Fruit fly (Drosophila melanogaster) whole organism, embryonic: ENCODE measurements around the gene CG8173.

ENCODE experiments used
- Bteb2 ChIP-seq: fragments of 200-800 bp; sonication (Bioruptor generic); optimal IDR thresholded peaks from 2 replicates; lab custom pipeline; 2016; ENCODE audit warnings: missing biosample characterization, missing genetic modification characterization
- CG10267 ChIP-seq: fragments of 200-800 bp; sonication (Bioruptor generic); optimal IDR thresholded peaks from 2 replicates; lab custom pipeline; 2018; ENCODE audit warnings: missing biosample characterization, mild to moderate bottlenecking, missing genetic modification characterization, moderate library complexity
- CG1233 ChIP-seq: fragments of 200-800 bp; sonication (Bioruptor generic); optimal IDR thresholded peaks from 4 replicates; lab custom pipeline; 2018; ENCODE audit warnings: missing biosample characterization, mild to moderate bottlenecking, missing genetic modification characterization
- CG13296 ChIP-seq: fragments of 200-800 bp; sonication (Bioruptor generic); optimal IDR thresholded peaks from 3 replicates; lab custom pipeline; 2018; ENCODE audit warnings: missing biosample characterization, mild to moderate bottlenecking, missing genetic modification characterization
- CG13894 ChIP-seq: fragments of 200-800 bp; sonication (Bioruptor generic); optimal IDR thresholded peaks from 3 replicates; lab custom pipeline; 2018; ENCODE audit warnings: missing biosample characterization, mild to moderate bottlenecking, missing genetic modification characterization, moderate library complexity
- CG14965 ChIP-seq: fragments of 200-800 bp; sonication (Bioruptor generic); optimal IDR thresholded peaks from 2 replicates; lab custom pipeline; 2016; ENCODE audit warnings: missing biosample characterization, missing genetic modification characterization, borderline replicate concordance
- CG1529 ChIP-seq: fragments of 200-800 bp; sonication (Bioruptor generic); optimal IDR thresholded peaks from 3 replicates; lab custom pipeline; 2018; ENCODE audit warnings: missing biosample characterization, missing genetic modification characterization
- CG16779 ChIP-seq: fragments of 200-800 bp; sonication (Bioruptor generic); IDR thresholded peaks from 2 replicates; pipeline ENCODE4 v1.3.6; 2022; ENCODE audit warnings: missing biosample characterization, missing genetic modification characterization
- CG17328 ChIP-seq: fragments of 200-800 bp; sonication (Bioruptor generic); IDR thresholded peaks from 2 replicates; pipeline ENCODE4 v1.3.6; 2022; ENCODE audit warnings: missing biosample characterization, missing genetic modification characterization
- CG18262 ChIP-seq: fragments of 200-800 bp; optimal IDR thresholded peaks from 3 replicates; lab custom pipeline; 2019; ENCODE audit warnings: missing biosample characterization, mild to moderate bottlenecking, missing genetic modification characterization, moderate library complexity
- CG2116 ChIP-seq: fragments of 200-800 bp; sonication (Bioruptor generic); optimal IDR thresholded peaks from 3 replicates; lab custom pipeline; 2018; ENCODE audit warnings: missing biosample characterization, mild to moderate bottlenecking, missing genetic modification characterization
- CG31441 ChIP-seq: fragments of 200-800 bp; sonication (Bioruptor generic); IDR thresholded peaks from 2 replicates; pipeline ENCODE4 v1.3.6; 2022; ENCODE audit warnings: missing biosample characterization, missing genetic modification characterization
- CG32532 ChIP-seq: fragments of 200-800 bp; sonication (Bioruptor generic); IDR thresholded peaks from 2 replicates; pipeline ENCODE4 v1.3.6; 2022; ENCODE audit warnings: missing biosample characterization, missing genetic modification characterization
- CG4328 ChIP-seq: fragments of 200-800 bp; sonication (Bioruptor generic); optimal IDR thresholded peaks from 3 replicates; lab custom pipeline; 2017; ENCODE audit warnings: missing biosample characterization, missing genetic modification reagents, missing genetic modification characterization
- CG4404 ChIP-seq: fragments of 200-800 bp; sonication (Bioruptor generic); IDR thresholded peaks from 2 replicates; pipeline ENCODE4 v1.3.6; 2022; ENCODE audit warnings: missing biosample characterization, missing genetic modification characterization
- CG4424 ChIP-seq: fragments of 200-800 bp; sonication (Bioruptor generic); optimal IDR thresholded peaks from 3 replicates; lab custom pipeline; 2016; ENCODE audit warnings: missing biosample characterization, missing genetic modification characterization
- CG4854 ChIP-seq: fragments of 200-800 bp; sonication (Bioruptor generic); optimal IDR thresholded peaks from 2 replicates; lab custom pipeline; 2016; ENCODE audit warnings: missing biosample characterization, missing genetic modification characterization, inconsistent platforms
- CG5245 ChIP-seq: fragments of 200-800 bp; sonication (Bioruptor generic); optimal IDR thresholded peaks from 3 replicates; lab custom pipeline; 2016; ENCODE audit warnings: missing biosample characterization, missing genetic modification characterization
- CG6272 ChIP-seq: fragments of 200-800 bp; sonication (Bioruptor generic); IDR thresholded peaks from 2 replicates; pipeline ENCODE4 v1.3.6; 2022; ENCODE audit warnings: missing biosample characterization, missing genetic modification characterization
- CG6654 ChIP-seq: fragments of 200-800 bp; sonication (Bioruptor generic); optimal IDR thresholded peaks from 2 replicates; lab custom pipeline; 2017; ENCODE audit warnings: missing biosample characterization, mild to moderate bottlenecking, missing genetic modification characterization
- CG6854 ChIP-seq: fragments of 200-800 bp; sonication (Bioruptor generic); optimal IDR thresholded peaks from 3 replicates; lab custom pipeline; 2017; ENCODE audit warnings: missing biosample characterization, mild to moderate bottlenecking, missing genetic modification characterization
- CG8765 ChIP-seq: fragments of 200-800 bp; sonication (Bioruptor generic); IDR thresholded peaks from 2 replicates; pipeline ENCODE4 v1.3.6; 2022; ENCODE audit warnings: missing biosample characterization, missing genetic modification characterization
- CG9609 ChIP-seq: fragments of 200-800 bp; sonication (Bioruptor generic); optimal IDR thresholded peaks from 3 replicates; lab custom pipeline; 2016; ENCODE audit warnings: missing biosample characterization, missing genetic modification characterization
- CG9797 ChIP-seq: fragments of 200-800 bp; sonication (Bioruptor generic); optimal IDR thresholded peaks from 3 replicates; lab custom pipeline; 2018; ENCODE audit warnings: missing biosample characterization, mild to moderate bottlenecking, missing genetic modification characterization
- Dfd ChIP-seq, 2 experiments: fragments of >200 bp; optimal IDR thresholded peaks; 2 replicates each; lab custom pipeline; 2017; ENCODE audit warnings: missing biosample characterization in 2 of 2, missing genetic modification characterization in 2 of 2
- E2f2 ChIP-seq: fragments of 200-800 bp; sonication (Bioruptor generic); IDR thresholded peaks from 2 replicates; pipeline ENCODE4 v1.3.6; 2022; ENCODE audit warnings: missing biosample characterization, missing genetic modification characterization
- H15 ChIP-seq: fragments of 200-800 bp; sonication (Bioruptor generic); IDR thresholded peaks from 3 replicates; pipeline ENCODE4 v1.3.6; 2022; ENCODE audit warnings: missing biosample characterization, missing genetic modification characterization
- H2.0 ChIP-seq: fragments of 200-800 bp; sonication (Bioruptor generic); IDR thresholded peaks from 2 replicates; pipeline ENCODE4 v1.3.6; 2022; ENCODE audit warnings: missing biosample characterization, missing genetic modification characterization
- HLH4C ChIP-seq: fragments of 200-800 bp; sonication (Bioruptor generic); IDR thresholded peaks from 3 replicates; pipeline ENCODE4 v1.3.6; 2022; ENCODE audit warnings: missing biosample characterization, missing genetic modification characterization; ENCODE audit not compliant: partially characterized antibody
- HLH54F ChIP-seq: fragments of 200-800 bp; sonication (Bioruptor generic); optimal IDR thresholded peaks from 3 replicates; lab custom pipeline; 2016; ENCODE audit warnings: missing biosample characterization, missing genetic modification characterization
- Hr39 ChIP-seq: fragments of >200 bp; optimal IDR thresholded peaks from 2 replicates; lab custom pipeline; 2017
- Kr ChIP-seq: fragments of 200-800 bp; sonication (Bioruptor generic); optimal IDR thresholded peaks from 2 replicates; lab custom pipeline; 2017; ENCODE audit warnings: missing biosample characterization, mild to moderate bottlenecking, missing genetic modification characterization
- Poxn ChIP-seq: fragments of 200-800 bp; sonication (Bioruptor generic); IDR thresholded peaks from 2 replicates; pipeline ENCODE4 v1.3.6; 2022; ENCODE audit warnings: missing biosample characterization, missing genetic modification characterization
- Six4 ChIP-seq: fragments of 200-800 bp; sonication (Bioruptor generic); optimal IDR thresholded peaks from 2 replicates; lab custom pipeline; 2016; ENCODE audit warnings: missing biosample characterization, missing genetic modification characterization
- Sry-β ChIP-seq: fragments of 200-800 bp; sonication (Bioruptor generic); optimal IDR thresholded peaks from 2 replicates; lab custom pipeline; 2018; ENCODE audit warnings: missing biosample characterization, mild to moderate bottlenecking, missing genetic modification characterization, moderate library complexity
- Xbp1 ChIP-seq: fragments of 200-800 bp; sonication (Bioruptor generic); optimal IDR thresholded peaks from 3 replicates; lab custom pipeline; 2016; ENCODE audit warnings: missing biosample characterization, mild to moderate bottlenecking, missing genetic modification characterization
- bowl ChIP-seq: fragments of 200-800 bp; sonication (Bioruptor generic); IDR thresholded peaks from 2 replicates; pipeline ENCODE4 v1.3.6; 2022; ENCODE audit warnings: missing biosample characterization, missing genetic modification characterization
- croc ChIP-seq: fragments of 200-800 bp; sonication (Bioruptor generic); conservative IDR thresholded peaks from 3 replicates; pipeline ENCODE4 v1.3.6; 2022; ENCODE audit warnings: missing biosample characterization, missing genetic modification characterization
- cwo ChIP-seq: fragments of 200-800 bp; sonication (Bioruptor generic); optimal IDR thresholded peaks from 3 replicates; lab custom pipeline; 2017; ENCODE audit warnings: missing biosample characterization, missing genetic modification characterization, mild to moderate bottlenecking, moderate library complexity, missing genetic modification reagents
- dan ChIP-seq: fragments of 200-800 bp; sonication (Bioruptor generic); IDR thresholded peaks from 2 replicates; pipeline ENCODE4 v1.3.6; 2022; ENCODE audit warnings: missing biosample characterization, missing genetic modification characterization
- dati ChIP-seq: fragments of 200-800 bp; sonication (Bioruptor generic); IDR thresholded peaks from 2 replicates; pipeline ENCODE4 v1.3.6; 2022; ENCODE audit warnings: missing biosample characterization, missing genetic modification characterization
- emc ChIP-seq: fragments of 200-800 bp; sonication (Bioruptor generic); optimal IDR thresholded peaks from 2 replicates; lab custom pipeline; 2016; ENCODE audit warnings: missing biosample characterization, missing genetic modification characterization
- ewg ChIP-seq: fragments of 200-800 bp; sonication (Bioruptor generic); optimal IDR thresholded peaks from 3 replicates; lab custom pipeline; 2017; ENCODE audit warnings: mild to moderate bottlenecking, missing biosample characterization, missing genetic modification reagents, missing genetic modification characterization
- gce ChIP-seq: fragments of 200-800 bp; sonication (Bioruptor generic); IDR thresholded peaks from 3 replicates; pipeline ENCODE4 v1.3.6; 2022; ENCODE audit warnings: missing biosample characterization, missing genetic modification characterization
- gsb ChIP-seq: fragments of 200-800 bp; sonication (Bioruptor generic); IDR thresholded peaks from 2 replicates; pipeline ENCODE4 v1.3.6; 2022; ENCODE audit warnings: missing biosample characterization, missing genetic modification characterization
- kah ChIP-seq: fragments of 200-800 bp; sonication (Bioruptor generic); optimal IDR thresholded peaks from 2 replicates; lab custom pipeline; 2018; ENCODE audit warnings: missing biosample characterization, mild to moderate bottlenecking, missing genetic modification characterization
- kni ChIP-seq: fragments of 200-800 bp; sonication (Bioruptor generic); optimal IDR thresholded peaks from 3 replicates; lab custom pipeline; 2017; ENCODE audit warnings: mild to moderate bottlenecking, missing biosample characterization, missing genetic modification reagents, missing genetic modification characterization
- pb ChIP-seq: fragments of 200-800 bp; sonication (Bioruptor generic); optimal IDR thresholded peaks from 3 replicates; lab custom pipeline; 2016; ENCODE audit warnings: missing biosample characterization, missing genetic modification characterization
- rib ChIP-seq: fragments of 200-800 bp; sonication (Bioruptor generic); IDR thresholded peaks from 2 replicates; pipeline ENCODE4 v1.3.6; 2022; ENCODE audit warnings: missing biosample characterization, missing genetic modification characterization
- shn ChIP-seq: fragments of 200-800 bp; sonication (Bioruptor generic); optimal IDR thresholded peaks from 3 replicates; lab custom pipeline; 2016; ENCODE audit warnings: missing biosample characterization, missing genetic modification characterization
- tio ChIP-seq: fragments of 200-800 bp; sonication (Bioruptor generic); optimal IDR thresholded peaks from 2 replicates; lab custom pipeline; 2017; ENCODE audit warnings: missing biosample characterization, missing genetic modification characterization, inconsistent platforms

CG8173 gene

dm6 chrX:17737812-17738473, 28.5 kb upstream of the CG8173 start (continued):
- no peak for TF ChIP-seq HLH54F (GFP tag; lab: Kevin White, UChicago)
- TF ChIP-seq CG1529 (GFP tag; lab: Kevin White, UChicago), result no peak
- TF ChIP-seq CG16779 (GFP tag; lab: Robert Waterston, UW), result no peak
- no peak for TF ChIP-seq Bteb2 (GFP tag; lab: Kevin White, UChicago)
- TF ChIP-seq kni, result no peak
- peak; percentile 64 for TF ChIP-seq CG17328 (GFP tag; lab: Robert Waterston, UW)
- no peak for TF ChIP-seq croc (GFP tag; lab: Robert Waterston, UW)
- no peak for TF ChIP-seq CG5245 (GFP tag; lab: Kevin White, UChicago)
- TF ChIP-seq pb (GFP tag; lab: Kevin White, UChicago), result peak; percentile 14
- TF ChIP-seq CG31441 (GFP tag; lab: Robert Waterston, UW), result peak; percentile 75
- peak; percentile 39 for TF ChIP-seq CG9797 (GFP tag; lab: Kevin White, UChicago)
- no peak for TF ChIP-seq CG4854
- peak; percentile 68; the same call in 1 of the 2 replicates for TF ChIP-seq CG32532 (GFP tag; lab: Robert Waterston, UW)
- peak; percentile 89 for TF ChIP-seq CG2116
- TF ChIP-seq CG13296, result peak; percentile 58
- TF ChIP-seq Kr (GFP tag; lab: Kevin White, UChicago), result no peak
- no peak for TF ChIP-seq H15 (GFP tag; lab: Robert Waterston, UW)
- TF ChIP-seq CG18262 (tag; lab: Kevin White, UChicago), result peak; percentile 78
- TF ChIP-seq dan, result no peak
- no peak for TF ChIP-seq CG4328 (GFP tag; lab: Kevin White, UChicago)
- TF ChIP-seq Six4 (GFP tag; lab: Kevin White, UChicago), result peak; percentile 33
- TF ChIP-seq kah, result peak; percentile 27
- peak; percentile 42 for TF ChIP-seq CG4424
- peak; percentile 6 for TF ChIP-seq tio
- no peak for TF ChIP-seq CG6654 (GFP tag; lab: Kevin White, UChicago)
- no peak for TF ChIP-seq gsb (GFP tag; lab: Robert Waterston, UW)
- no peak for TF ChIP-seq emc (GFP tag; lab: Kevin White, UChicago)
- TF ChIP-seq dati, result no peak
- TF ChIP-seq Sry-β, result no peak
- no peak for TF ChIP-seq CG14965 (GFP tag; lab: Kevin White, UChicago)
- no peak for TF ChIP-seq Hr39
- TF ChIP-seq Poxn (GFP tag; lab: Robert Waterston, UW), result no peak
- no peak for TF ChIP-seq CG6272 (GFP tag; lab: Robert Waterston, UW)
- peak; percentile 40 for TF ChIP-seq CG1233 (GFP tag; lab: Kevin White, UChicago)
- no peak for TF ChIP-seq bowl (GFP tag; lab: Robert Waterston, UW)
- no peak for TF ChIP-seq Dfd (GFP tag; optimal IDR thresholded peaks at IDR 0.05; lab: Kevin White, UChicago)
- TF ChIP-seq Xbp1 (GFP tag; lab: Kevin White, UChicago), result peak; percentile 48
- TF ChIP-seq H2.0 (GFP tag; lab: Robert Waterston, UW), result peak; percentile 46; the same call in 1 of the 2 replicates
- no peak for TF ChIP-seq CG8765 (GFP tag; lab: Robert Waterston, UW)
- TF ChIP-seq HLH4C, result peak; percentile 91
- no peak for TF ChIP-seq CG9609 (GFP tag; lab: Kevin White, UChicago)
- peak; percentile 67 for TF ChIP-seq E2f2 (GFP tag; lab: Robert Waterston, UW)
- no peak for TF ChIP-seq rib (GFP tag; lab: Robert Waterston, UW)
- TF ChIP-seq ewg (GFP tag; lab: Kevin White, UChicago), result no peak
- no peak for TF ChIP-seq shn (GFP tag; lab: Kevin White, UChicago)
- peak; percentile 6 for TF ChIP-seq CG13894 (tag; lab: Kevin White, UChicago)
- TF ChIP-seq CG10267 (tag; lab: Kevin White, UChicago), result peak; percentile 73
- TF ChIP-seq CG6854, result peak; percentile 6
- 0 out of 2 replicates have a peak, but pooled peaks have one; percentile 6 for TF ChIP-seq CG4404 (GFP tag; lab: Robert Waterston, UW)
- TF ChIP-seq cwo (GFP tag; lab: Kevin White, UChicago), result peak; percentile 58
- TF ChIP-seq gce (GFP tag; lab: Robert Waterston, UW), result peak; percentile 55; the same call in 1 of the 3 replicates
